Worm (Caenorhabditis elegans): ENCODE data around the gene irg-5.

DNA sequence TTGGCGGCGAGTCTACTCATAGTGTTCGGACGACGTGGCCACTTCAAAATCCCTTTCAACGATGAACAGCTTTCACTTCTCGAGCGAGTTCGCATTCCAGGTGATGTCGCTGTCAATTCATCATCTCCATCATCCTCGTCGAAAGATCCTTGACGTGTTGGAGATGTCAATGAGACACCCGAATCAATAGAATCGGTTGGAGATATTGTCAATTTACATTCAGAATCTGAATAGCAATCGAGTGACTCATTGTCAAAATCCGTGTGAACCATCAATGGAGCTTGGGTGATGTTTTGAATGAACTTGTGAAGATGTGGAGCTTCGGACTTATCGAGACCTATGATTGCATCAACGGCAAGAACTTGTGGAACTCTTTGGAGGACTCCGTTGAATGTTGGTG is 47.5 kb upstream of the irg-5 start:
- no peak for TF ChIP-seq unc-62 (GFP tag; optimal IDR thresholded peaks at IDR 0.05)
- no peak for TF ChIP-seq ama-1 (optimal IDR thresholded peaks at IDR 0.05)
- TF ChIP-seq sem-4 (tag; optimal IDR thresholded peaks at IDR 0.05) = no peak
- no peak for TF ChIP-seq nhr-10 (tag; optimal IDR thresholded peaks at IDR 0.05)
- no peak for TF ChIP-seq egl-27 (tag; optimal IDR thresholded peaks at IDR 0.05)
- TF ChIP-seq mdl-1 (tag; optimal IDR thresholded peaks at IDR 0.05) = no peak
- no peak for TF ChIP-seq ztf-11 (tag; optimal IDR thresholded peaks at IDR 0.05)
- TF ChIP-seq sma-9 (GFP tag; optimal IDR thresholded peaks at IDR 0.05) = no peak
- no peak for TF ChIP-seq sma-9 (tag; optimal IDR thresholded peaks at IDR 0.05)
- TF ChIP-seq nhr-77 (tag; optimal IDR thresholded peaks at IDR 0.05) = no peak
- no peak for TF ChIP-seq snpc-4 (tag; optimal IDR thresholded peaks at IDR 0.05)
- no peak for TF ChIP-seq ceh-16 (tag; optimal IDR thresholded peaks at IDR 0.05)
- TF ChIP-seq lin-39 (tag; optimal IDR thresholded peaks at IDR 0.05) = no peak
